Worm (Caenorhabditis elegans) whole organism, L3 larva: ENCODE data around the gene blos-4.

Source experiments
- R02D3.7 ChIP-seq: fragments of 150-350 bp; optimal IDR thresholded peaks from 2 replicates; lab custom pipeline; 2014; ENCODE audit warnings: missing biosample characterization, missing genetic modification characterization
- ZK546.5 ChIP-seq: sonication (generic microtip); optimal IDR thresholded peaks from 2 replicates; lab custom pipeline; 2017; ENCODE audit warnings: missing biosample characterization, missing genetic modification characterization
- ama-1 ChIP-seq: fragments of 150-350 bp; optimal IDR thresholded peaks from 2 replicates; lab custom pipeline; 2018
- ceh-16 ChIP-seq: sonication (generic microtip); optimal IDR thresholded peaks from 2 replicates; lab custom pipeline; 2017; ENCODE audit warnings: missing biosample characterization, missing genetic modification characterization
- ceh-28 ChIP-seq: fragments of 150-350 bp; optimal IDR thresholded peaks from 2 replicates; lab custom pipeline; 2014; ENCODE audit warnings: missing biosample characterization, missing genetic modification reagents, missing genetic modification characterization
- ceh-9 ChIP-seq: sonication (generic microtip); optimal IDR thresholded peaks from 2 replicates; lab custom pipeline; 2018; ENCODE audit warnings: missing biosample characterization, missing genetic modification characterization
- daf-12 ChIP-seq: fragments of 150-350 bp; optimal IDR thresholded peaks from 2 replicates; lab custom pipeline; 2014; ENCODE audit warnings: missing biosample characterization, missing genetic modification reagents, missing genetic modification characterization
- egl-27 ChIP-seq: sonication (generic microtip); optimal IDR thresholded peaks from 4 replicates; lab custom pipeline; 2017; ENCODE audit warnings: missing biosample characterization, missing genetic modification reagents, missing genetic modification characterization
- egl-5 ChIP-seq: fragments of 150-350 bp; optimal IDR thresholded peaks from 2 replicates; lab custom pipeline; 2017; ENCODE audit warnings: missing biosample characterization, missing genetic modification reagents, missing genetic modification characterization, inconsistent platforms
- elt-2 ChIP-seq: sonication (generic microtip); optimal IDR thresholded peaks from 2 replicates; lab custom pipeline; 2016; ENCODE audit warnings: missing genetic modification reagents, mild to moderate bottlenecking, missing genetic modification characterization, missing compliant biosample characterization
- elt-3 ChIP-seq, 3 experiments: fragments of 150-350 bp in 1 of 3; sonication (generic microtip) in 2 of 3; optimal IDR thresholded peaks; 2 replicates in 2 of 3; 4 replicates in 1 of 3; lab custom pipeline; 2014 to 2017; ENCODE audit warnings: missing biosample characterization in 3 of 3, missing genetic modification characterization in 3 of 3
- eor-1 ChIP-seq, 2 experiments: fragments of 150-350 bp; optimal IDR thresholded peaks; 2 replicates each; lab custom pipeline; 2014 to 2018; ENCODE audit warnings: missing biosample characterization in 2 of 2, missing genetic modification characterization in 2 of 2
- fkh-10 ChIP-seq: sonication (generic microtip); optimal IDR thresholded peaks from 2 replicates; lab custom pipeline; 2017; ENCODE audit warnings: missing biosample characterization, missing genetic modification reagents, missing genetic modification characterization
- jun-1 ChIP-seq: fragments of 150-350 bp; optimal IDR thresholded peaks from 2 replicates; lab custom pipeline; 2014; ENCODE audit warnings: missing biosample characterization, missing genetic modification reagents, missing genetic modification characterization
- lin-15B ChIP-seq: fragments of 150-350 bp; optimal IDR thresholded peaks from 2 replicates; lab custom pipeline; 2014; ENCODE audit warnings: missing biosample characterization, missing genetic modification characterization
- lin-39 ChIP-seq: fragments of 150-350 bp; optimal IDR thresholded peaks from 2 replicates; lab custom pipeline; 2018; ENCODE audit warnings: missing biosample characterization, missing genetic modification reagents, missing genetic modification characterization
- lsy-12 ChIP-seq: sonication (generic microtip); optimal IDR thresholded peaks from 2 replicates; lab custom pipeline; 2016; ENCODE audit warnings: mild to moderate bottlenecking, missing genetic modification characterization, missing compliant biosample characterization
- mdl-1 ChIP-seq: fragments of 150-350 bp; optimal IDR thresholded peaks from 2 replicates; lab custom pipeline; 2014; ENCODE audit warnings: missing biosample characterization, missing genetic modification characterization
- nhr-11 ChIP-seq: fragments of 150-350 bp; optimal IDR thresholded peaks from 2 replicates; lab custom pipeline; 2014; ENCODE audit warnings: missing biosample characterization, missing genetic modification characterization
- nhr-23 ChIP-seq: fragments of 150-350 bp; optimal IDR thresholded peaks from 2 replicates; lab custom pipeline; 2014; ENCODE audit warnings: missing biosample characterization, missing genetic modification reagents, missing genetic modification characterization
- nhr-237 ChIP-seq: fragments of 150-350 bp; optimal IDR thresholded peaks from 2 replicates; lab custom pipeline; 2014; ENCODE audit warnings: missing biosample characterization, missing genetic modification characterization
- nhr-25 ChIP-seq: sonication (generic microtip); optimal IDR thresholded peaks from 2 replicates; lab custom pipeline; 2017; ENCODE audit warnings: missing biosample characterization, missing genetic modification characterization
- nhr-43 ChIP-seq: sonication (generic microtip); optimal IDR thresholded peaks from 2 replicates; lab custom pipeline; 2016; ENCODE audit warnings: mild to moderate bottlenecking, missing genetic modification characterization, missing compliant biosample characterization; ENCODE audit not compliant: poor library complexity, severe bottlenecking
- nhr-67 ChIP-seq: fragments of 150-350 bp; optimal IDR thresholded peaks from 2 replicates; lab custom pipeline; 2014; ENCODE audit warnings: missing biosample characterization, missing genetic modification characterization
- nhr-77 ChIP-seq: fragments of 150-350 bp; optimal IDR thresholded peaks from 2 replicates; lab custom pipeline; 2014; ENCODE audit warnings: missing biosample characterization, missing genetic modification characterization
- pha-4 ChIP-seq: fragments of 150-350 bp; optimal IDR thresholded peaks from 2 replicates; lab custom pipeline; 2014; ENCODE audit warnings: missing biosample characterization, missing genetic modification reagents, missing genetic modification characterization
- pqm-1 ChIP-seq: fragments of 150-350 bp; optimal IDR thresholded peaks from 2 replicates; lab custom pipeline; 2017; ENCODE audit warnings: missing biosample characterization, missing genetic modification characterization, inconsistent platforms
- skn-1 ChIP-seq: fragments of 150-350 bp; optimal IDR thresholded peaks from 2 replicates; lab custom pipeline; 2014; ENCODE audit warnings: missing biosample characterization, missing genetic modification characterization
- unc-39 ChIP-seq: sonication (generic microtip); optimal IDR thresholded peaks from 4 replicates; lab custom pipeline; 2017; ENCODE audit warnings: missing biosample characterization, missing genetic modification characterization
- unc-62 ChIP-seq: fragments of 150-350 bp; sonication (generic microtip); optimal IDR thresholded peaks from 4 replicates; lab custom pipeline; 2014; ENCODE audit warnings: missing biosample characterization, missing genetic modification reagents, missing genetic modification characterization
- zag-1 ChIP-seq: fragments of 150-350 bp; optimal IDR thresholded peaks from 2 replicates; lab custom pipeline; 2014; ENCODE audit warnings: missing biosample characterization, missing genetic modification characterization
- ztf-11 ChIP-seq: fragments of 150-350 bp; optimal IDR thresholded peaks from 2 replicates; lab custom pipeline; 2014; ENCODE audit warnings: missing biosample characterization, missing genetic modification characterization
- ztf-4 ChIP-seq: fragments of 150-350 bp; optimal IDR thresholded peaks from 2 replicates; lab custom pipeline; 2014; ENCODE audit warnings: missing biosample characterization, missing genetic modification characterization

The blos-4 gene

ce11 chrII:6208116-6208515 lies 36.9 kb upstream of the blos-4 start, which contains the start of gene daf-37:
Gene daf-37 (minus strand): TSS chrII:6208216.
- TF ChIP-seq fkh-10 (GFP tag; lab: Kevin White, UChicago), result no peak
- TF ChIP-seq jun-1 (tag; lab: Kevin White, UChicago), result no peak
- no peak for TF ChIP-seq nhr-23 (tag; lab: Kevin White, UChicago)
- TF ChIP-seq pqm-1 (tag; lab: Kevin White, UChicago), result no peak
- no peak for TF ChIP-seq nhr-77
- TF ChIP-seq unc-39 (tag; lab: Kevin White, UChicago), result no peak
- no peak for TF ChIP-seq ztf-4 (tag; lab: Kevin White, UChicago)
- no peak for TF ChIP-seq elt-2 (tag; lab: Kevin White, UChicago)
- TF ChIP-seq eor-1 (tag; optimal IDR thresholded peaks at IDR 0.05; lab: Kevin White, UChicago), result no peak
- no peak for TF ChIP-seq nhr-25 (tag; lab: Kevin White, UChicago)
- TF ChIP-seq egl-27 (tag; lab: Kevin White, UChicago), result no peak
- no peak for TF ChIP-seq unc-62 (GFP tag; lab: Kevin White, UChicago)
- TF ChIP-seq egl-5 (tag; lab: Kevin White, UChicago), result no peak
- no peak for TF ChIP-seq daf-12 (tag; lab: Kevin White, UChicago)
- no peak for TF ChIP-seq ceh-28 (tag; lab: Kevin White, UChicago)
- TF ChIP-seq R02D3.7 (tag; lab: Kevin White, UChicago), result no peak

ce11 chrII:6219346-6219745 lies 25.7 kb upstream of the blos-4 start, which contains the start of gene mks-2:
Gene mks-2 (minus strand): TSS chrII:6219446.
- TF ChIP-seq elt-2 (tag; lab: Kevin White, UChicago) (no peak), nhr-237 (tag; lab: Kevin White, UChicago) (no peak), zag-1 (tag; lab: Kevin White, UChicago) (no peak), egl-27 (tag; lab: Kevin White, UChicago) (no peak)

DNA sequence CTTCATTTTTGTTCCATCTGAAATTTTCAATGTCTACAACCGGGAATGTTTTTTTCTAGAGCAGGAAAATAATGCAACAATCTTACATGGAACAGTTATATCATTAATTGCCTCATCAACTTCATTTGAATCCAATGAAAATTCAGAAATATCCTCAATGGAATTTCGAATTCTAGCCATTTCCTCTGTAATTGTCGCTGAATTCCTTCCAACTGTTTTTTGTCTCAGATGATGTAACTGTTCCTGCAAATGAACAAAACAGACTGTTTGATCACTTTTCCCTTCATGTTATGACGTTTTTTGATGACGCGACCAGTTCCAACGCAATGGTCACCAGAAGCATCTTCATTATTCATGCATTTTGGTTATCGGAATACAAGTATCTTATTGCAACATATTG lies 23.6 kb upstream of the blos-4 start:
- TF ChIP-seq pqm-1 (tag; lab: Kevin White, UChicago), result no peak
- TF ChIP-seq ztf-4 (tag; lab: Kevin White, UChicago), result no peak
- TF ChIP-seq nhr-237 (tag; lab: Kevin White, UChicago), result no peak
- TF ChIP-seq egl-5 (tag; lab: Kevin White, UChicago), result no peak
- no peak for TF ChIP-seq lin-15B (tag; lab: Kevin White, UChicago)

DNA sequence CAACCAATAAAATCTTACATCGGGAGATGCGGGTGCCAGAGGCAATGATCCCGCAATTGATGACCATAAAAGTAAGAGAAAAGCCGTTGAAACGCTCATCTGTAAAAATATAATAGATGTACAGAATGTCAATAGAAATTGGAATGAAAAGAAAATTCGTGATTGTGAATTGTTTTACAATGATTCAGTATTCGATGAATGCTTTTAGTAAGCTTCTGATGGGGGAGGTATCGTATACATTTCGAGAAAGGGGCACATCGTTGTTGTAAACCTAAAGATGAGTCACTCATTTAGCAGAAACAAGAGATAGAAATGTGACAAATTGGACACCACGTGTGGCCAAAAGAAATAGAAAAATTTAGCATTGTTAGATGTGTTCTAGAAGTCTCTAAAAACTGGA lies 22.5 kb upstream of the blos-4 start, which contains the start of gene C30B5.6:
Gene C30B5.6 (minus strand): TSS at position 101 of the 400 bp plus-strand sequence.
- TF ChIP-seq nhr-43, result no peak
- no peak for TF ChIP-seq jun-1 (tag; lab: Kevin White, UChicago)
- TF ChIP-seq ztf-4 (tag; lab: Kevin White, UChicago), result no peak
- TF ChIP-seq ceh-16 (tag; lab: Kevin White, UChicago), result no peak

DNA sequence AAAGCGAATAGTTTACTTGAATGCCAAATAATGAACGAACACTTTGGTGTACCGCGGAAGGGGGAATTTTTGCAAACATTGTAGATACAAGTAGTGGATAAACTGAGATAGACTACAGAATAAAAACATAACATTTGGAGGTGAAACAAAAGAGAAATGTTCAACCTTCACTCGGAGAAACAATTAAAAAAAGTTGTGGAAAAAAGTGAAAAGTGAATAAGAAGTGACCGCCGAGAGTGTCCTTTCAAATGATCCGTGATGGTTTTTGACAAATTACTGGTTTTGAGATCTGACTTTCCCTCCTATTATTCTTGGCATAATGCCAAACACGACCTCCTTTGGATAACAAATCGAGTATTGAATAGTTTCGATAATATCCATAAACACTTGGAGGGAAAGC lies 21.3 kb upstream of the blos-4 start:
- TF ChIP-seq nhr-23 (tag; lab: Kevin White, UChicago) (no peak), nhr-77 (no peak), nhr-237 (tag; lab: Kevin White, UChicago) (no peak), mdl-1 (tag; lab: Kevin White, UChicago) (no peak)

- no peak for TF ChIP-seq nhr-11 (tag; lab: Kevin White, UChicago)
- no peak for TF ChIP-seq lin-15B (tag; lab: Kevin White, UChicago)
- TF ChIP-seq egl-27 (tag; lab: Kevin White, UChicago), result no peak
- no peak for TF ChIP-seq nhr-237 (tag; lab: Kevin White, UChicago)
- TF ChIP-seq lsy-12 (tag; lab: Kevin White, UChicago), result no peak
- TF ChIP-seq elt-3 (tag; optimal IDR thresholded peaks at IDR 0.05; lab: Kevin White, UChicago), result no peak
- TF ChIP-seq lin-39, result no peak
- TF ChIP-seq nhr-67, result no peak
- TF ChIP-seq nhr-43, result no peak
- TF ChIP-seq skn-1 (tag; lab: Kevin White, UChicago), result no peak
- no peak for TF ChIP-seq ZK546.5
- no peak for TF ChIP-seq unc-62 (GFP tag; lab: Kevin White, UChicago)
- TF ChIP-seq ztf-11, result no peak
- no peak for TF ChIP-seq ztf-4 (tag; lab: Kevin White, UChicago)
- TF ChIP-seq ama-1, result no peak
- TF ChIP-seq ceh-16 (tag; lab: Kevin White, UChicago), result no peak
- TF ChIP-seq egl-5 (tag; lab: Kevin White, UChicago), result no peak
- TF ChIP-seq zag-1 (tag; lab: Kevin White, UChicago), result no peak
- TF ChIP-seq pha-4 (tag; lab: Kevin White, UChicago), result no peak
- TF ChIP-seq ceh-9 (tag; lab: Kevin White, UChicago), result no peak
- TF ChIP-seq, all 47 proteins: peak for 0
Observed at ce11 chrII:6226995-6227394, 18.1 kb upstream of the blos-4 start, which contains the start of gene srsy-2. Gene srsy-2 (minus strand): TSS chrII:6227095.
